Fruit fly (Drosophila melanogaster): ENCODE measurements around the gene Glyp.

The Glyp gene

DNA sequence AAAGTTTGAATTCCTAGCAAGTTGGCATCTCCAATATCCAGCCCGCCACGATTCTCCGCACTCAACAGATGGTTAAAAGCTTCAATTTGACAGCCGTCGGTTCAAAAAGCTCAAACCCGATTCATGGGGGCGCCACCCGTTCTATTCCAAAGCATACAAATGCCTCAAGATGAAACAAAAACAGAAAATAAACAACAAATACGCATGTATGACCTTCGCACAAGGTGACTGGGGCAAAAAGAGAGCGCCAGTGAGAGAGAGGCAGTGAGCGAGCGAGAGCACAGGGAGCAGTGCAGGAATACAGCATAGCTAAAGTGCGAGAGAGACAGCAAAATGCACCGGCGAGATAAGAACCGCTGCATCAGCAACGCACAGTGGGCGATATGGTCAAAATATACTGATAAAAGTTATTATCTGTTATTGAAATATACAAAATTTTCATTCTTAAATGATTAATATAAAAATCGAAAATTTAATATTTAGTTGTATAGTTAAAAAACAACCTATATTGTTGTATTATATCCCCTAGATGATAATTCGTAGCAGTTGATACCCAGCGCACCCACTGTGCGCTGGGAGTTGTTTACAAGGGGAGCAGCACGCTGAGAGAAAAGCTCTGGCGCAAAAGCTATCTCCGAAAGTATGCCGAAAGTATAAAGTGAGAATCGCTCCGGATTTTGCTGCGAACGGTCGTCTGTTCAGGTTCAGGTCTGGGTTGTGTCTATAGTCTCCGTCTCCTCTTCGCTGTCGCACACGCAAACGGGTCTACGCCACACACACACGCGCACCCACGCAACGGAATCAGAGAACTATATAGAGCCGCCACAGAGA, at the start of gene Glyp (continued):
- TF ChIP-seq NC2α (GFP tag; optimal IDR thresholded peaks at IDR 0.05): peak; percentile 9
- TF ChIP-seq insv (GFP tag; optimal IDR thresholded peaks at IDR 0.05): peak in 1 of 2 experiments; percentile 78
- peak; percentile 83 for TF ChIP-seq CG8765 (GFP tag; IDR thresholded peaks at IDR 0.05)
- peak; percentile 98 for TF ChIP-seq odd (GFP tag; optimal IDR thresholded peaks at IDR 0.05)
- TF ChIP-seq tx (GFP tag; optimal IDR thresholded peaks at IDR 0.05): peak; percentile 33
- peak; percentile 61 for TF ChIP-seq jumu (GFP tag; optimal IDR thresholded peaks at IDR 0.05)
- TF ChIP-seq CG7786 (GFP tag; optimal IDR thresholded peaks at IDR 0.05): peak; percentile 63
- TF ChIP-seq Nf-YC (tag; optimal IDR thresholded peaks at IDR 0.05): peak; percentile 92
- no peak for TF ChIP-seq CG12744 (GFP tag; optimal IDR thresholded peaks at IDR 0.05)
- TF ChIP-seq trh (GFP tag; optimal IDR thresholded peaks at IDR 0.05): peak; percentile 86
- TF ChIP-seq pb (GFP tag; optimal IDR thresholded peaks at IDR 0.05): peak; percentile 56
- TF ChIP-seq lola (GFP tag; optimal IDR thresholded peaks at IDR 0.05): peak in 1 of 3 experiments; percentile 95
- TF ChIP-seq nerfin-2 (GFP tag; IDR thresholded peaks at IDR 0.05; ENCODE audit: partially characterized antibody): no peak
- peak; percentile 91 for TF ChIP-seq Spps (tag; optimal IDR thresholded peaks at IDR 0.05)
- peak; percentile 58 for TF ChIP-seq CG31388 (GFP tag; optimal IDR thresholded peaks at IDR 0.05)
- TF ChIP-seq hb (GFP tag; IDR thresholded peaks at IDR 0.05; ENCODE audit: partially characterized antibody): no peak
- peak; percentile 89 for TF ChIP-seq onecut (GFP tag; IDR thresholded peaks at IDR 0.05)
- TF ChIP-seq yki (optimal IDR thresholded peaks at IDR 0.05): peak; percentile 90
- peak; percentile 74 for TF ChIP-seq CG11696 (GFP tag; IDR thresholded peaks at IDR 0.05)
- TF ChIP-seq Gsc (GFP tag; IDR thresholded peaks at IDR 0.05): peak; percentile 43; the same call in 1 of the 2 replicates
- peak; percentile 93 for TF ChIP-seq CrebB (tag; optimal IDR thresholded peaks at IDR 0.05)
- TF ChIP-seq gt (GFP tag; IDR thresholded peaks at IDR 0.05): peak; percentile 78
- TF ChIP-seq prd (optimal IDR thresholded peaks at IDR 0.05): no peak
- peak; percentile 96 for TF ChIP-seq prd (GFP tag; IDR thresholded peaks at IDR 0.05)
- peak; percentile 94 for TF ChIP-seq CG10366 (GFP tag; IDR thresholded peaks at IDR 0.05)
- no peak for TF ChIP-seq CG7745 (tag; optimal IDR thresholded peaks at IDR 0.05)
- peak; percentile 80 for TF ChIP-seq Poxn (GFP tag; IDR thresholded peaks at IDR 0.05)
- TF ChIP-seq D19B (GFP tag; optimal IDR thresholded peaks at IDR 0.05): peak; percentile 94
- peak; percentile 96 for TF ChIP-seq CG10979 (tag; optimal IDR thresholded peaks at IDR 0.05)
- peak; percentile 96 for TF ChIP-seq phol (tag; optimal IDR thresholded peaks at IDR 0.05)
- peak; percentile 69 for TF ChIP-seq Hmx (GFP tag; optimal IDR thresholded peaks at IDR 0.05)
- peak; percentile 26 for TF ChIP-seq stwl (tag; optimal IDR thresholded peaks at IDR 0.05)
- TF ChIP-seq Bdp1 (GFP tag; optimal IDR thresholded peaks at IDR 0.05): peak; percentile 55
- peak; percentile 98 for TF ChIP-seq CG9727 (GFP tag; optimal IDR thresholded peaks at IDR 0.05)
- TF ChIP-seq CG16863 (GFP tag; optimal IDR thresholded peaks at IDR 0.05): peak; percentile 62
- TF ChIP-seq ash1 (GFP tag; optimal IDR thresholded peaks at IDR 0.05): peak; percentile 83
- TF ChIP-seq ERR (GFP tag; optimal IDR thresholded peaks at IDR 0.05): peak; percentile 100
- TF ChIP-seq CG11504 (tag; optimal IDR thresholded peaks at IDR 0.05): peak; percentile 97
- TF ChIP-seq NFAT (GFP tag; IDR thresholded peaks at IDR 0.05): peak; percentile 95
- TF ChIP-seq CG12236 (GFP tag; optimal IDR thresholded peaks at IDR 0.05): peak; percentile 39
- TF ChIP-seq CG11695 (GFP tag; IDR thresholded peaks at IDR 0.05): peak; percentile 97
- peak; percentile 92 for TF ChIP-seq CG12219 (GFP tag; optimal IDR thresholded peaks at IDR 0.05)
- peak; percentile 98 for TF ChIP-seq trem (tag; optimal IDR thresholded peaks at IDR 0.05)
- TF ChIP-seq wek (GFP tag; optimal IDR thresholded peaks at IDR 0.05): peak; percentile 70
- TF ChIP-seq Dp (GFP tag; optimal IDR thresholded peaks at IDR 0.05): peak; percentile 99
- TF ChIP-seq CG14667 (GFP tag; IDR thresholded peaks at IDR 0.05): peak; percentile 89
- TF ChIP-seq CG5180 (GFP tag; optimal IDR thresholded peaks at IDR 0.05): peak; percentile 91
- TF ChIP-seq Side (GFP tag; optimal IDR thresholded peaks at IDR 0.05): peak; percentile 63
- TF ChIP-seq CG2678 (tag; optimal IDR thresholded peaks at IDR 0.05): peak; percentile 99
